Worm (Caenorhabditis elegans) whole organism, young adult: ENCODE results near the gene C31C9.6.

Experiments
- C06A6.2 ChIP-seq: fragments of 200-800 bp; sonication (Bioruptor generic); conservative IDR thresholded peaks from 2 replicates; pipeline ENCODE4 v1.3.6; 2022; ENCODE audit warnings: missing genetic modification characterization, missing compliant biosample characterization
- F23B12.7 ChIP-seq: sonication (generic microtip); optimal IDR thresholded peaks from 2 replicates; lab custom pipeline; 2017; ENCODE audit warnings: missing genetic modification characterization, mild to moderate bottlenecking, missing compliant biosample characterization, antibody characterized with exemption, moderate library complexity; ENCODE audit not compliant: insufficient read depth
- F49E8.2 ChIP-seq: sonication (generic microtip); optimal IDR thresholded peaks from 3 replicates; lab custom pipeline; 2017; ENCODE audit warnings: missing genetic modification characterization, mild to moderate bottlenecking, missing compliant biosample characterization, antibody characterized with exemption, moderate library complexity; ENCODE audit not compliant: insufficient read depth
- K11D2.4 ChIP-seq: fragments of 200-800 bp; sonication (Bioruptor generic); IDR thresholded peaks from 2 replicates; pipeline ENCODE4 v1.3.6; 2022; ENCODE audit warnings: missing genetic modification reagents, missing genetic modification characterization, missing compliant biosample characterization
- Y53G8AR.9 ChIP-seq: fragments of 200-800 bp; sonication (Bioruptor generic); conservative IDR thresholded peaks from 2 replicates; pipeline ENCODE4 v1.3.6; 2022; ENCODE audit warnings: missing genetic modification reagents, missing genetic modification characterization, missing compliant biosample characterization
- Y67H2A.10 ChIP-seq: fragments of 200-800 bp; sonication (Bioruptor generic); conservative IDR thresholded peaks from 2 replicates; pipeline ENCODE4 v1.3.6; 2022; ENCODE audit warnings: missing genetic modification reagents, missing genetic modification characterization, missing compliant biosample characterization
- ZK185.1 ChIP-seq: sonication (generic microtip); optimal IDR thresholded peaks from 2 replicates; lab custom pipeline; 2016; ENCODE audit warnings: mild to moderate bottlenecking, missing genetic modification characterization, missing compliant biosample characterization; ENCODE audit not compliant: poor library complexity, severe bottlenecking
- akir-1 ChIP-seq: fragments of 200-800 bp; sonication (Bioruptor generic); optimal IDR thresholded peaks from 2 replicates; lab custom pipeline; 2018; ENCODE audit warnings: mild to moderate bottlenecking, missing genetic modification characterization, moderate library complexity, missing compliant biosample characterization
- athp-1 ChIP-seq: sonication (generic microtip); optimal IDR thresholded peaks from 2 replicates; lab custom pipeline; 2017; ENCODE audit warnings: mild to moderate bottlenecking, missing genetic modification characterization, missing compliant biosample characterization
- ccch-3 ChIP-seq: fragments of 200-800 bp; sonication (Bioruptor generic); optimal IDR thresholded peaks from 2 replicates; lab custom pipeline; 2018; ENCODE audit warnings: mild to moderate bottlenecking, missing genetic modification characterization, missing compliant biosample characterization
- cebp-1 ChIP-seq, 2 experiments: fragments of 200-800 bp in 1 of 2; sonication (Bioruptor generic) in 1 of 2; sonication (generic microtip) in 1 of 2; IDR thresholded peaks in 1 of 2; optimal IDR thresholded peaks in 1 of 2; 2 replicates each; pipeline versions ENCODE4 v1.3.6 to Lab custom; 2017 to 2022; ENCODE audit warnings: missing compliant biosample characterization in 2 of 2, missing genetic modification characterization in 2 of 2, mild to moderate bottlenecking in 1 of 2, missing genetic modification reagents in 1 of 2, moderate library complexity in 1 of 2
- ceh-27 ChIP-seq: fragments of 200-800 bp; sonication (Bioruptor generic); optimal IDR thresholded peaks from 2 replicates; lab custom pipeline; 2018; ENCODE audit warnings: mild to moderate bottlenecking, missing genetic modification characterization, moderate library complexity, missing compliant biosample characterization
- ekl-4 ChIP-seq: fragments of 200-800 bp; sonication (Bioruptor generic); IDR thresholded peaks from 2 replicates; pipeline ENCODE4 v1.3.6; 2022; ENCODE audit warnings: missing genetic modification reagents, missing genetic modification characterization, missing compliant biosample characterization
- hmg-1.2 ChIP-seq: fragments of 200-800 bp; sonication (Bioruptor generic); IDR thresholded peaks from 2 replicates; pipeline ENCODE4 v1.3.6; 2022; ENCODE audit warnings: missing genetic modification reagents, missing genetic modification characterization, missing compliant biosample characterization
- hrde-1 ChIP-seq: sonication (generic microtip); optimal IDR thresholded peaks from 2 replicates; lab custom pipeline; 2016; ENCODE audit warnings: missing genetic modification characterization, mild to moderate bottlenecking, missing compliant biosample characterization, moderate library complexity, missing genotype, missing genetic modification reagents, borderline replicate concordance
- let-526 ChIP-seq: fragments of 200-800 bp; sonication (Bioruptor generic); IDR thresholded peaks from 2 replicates; pipeline ENCODE4 v1.3.6; 2022; ENCODE audit warnings: missing genetic modification reagents, missing genetic modification characterization, missing compliant biosample characterization
- lin-26 ChIP-seq: fragments of 200-800 bp; sonication (Bioruptor generic); IDR thresholded peaks from 2 replicates; pipeline ENCODE4 v1.3.6; 2022; ENCODE audit warnings: missing genetic modification reagents, missing genetic modification characterization, missing compliant biosample characterization
- lin-40 ChIP-seq: sonication (generic microtip); optimal IDR thresholded peaks from 2 replicates; lab custom pipeline; 2016; ENCODE audit warnings: missing genetic modification characterization, mild to moderate bottlenecking, missing compliant biosample characterization, missing genotype, missing genetic modification reagents
- madf-3 ChIP-seq: fragments of 200-800 bp; sonication (Bioruptor generic); IDR thresholded peaks from 2 replicates; pipeline ENCODE4 v1.3.6; 2022; ENCODE audit warnings: missing genetic modification reagents, missing genetic modification characterization, missing compliant biosample characterization
- madf-8 ChIP-seq: fragments of 200-800 bp; sonication (Bioruptor generic); conservative IDR thresholded peaks from 2 replicates; pipeline ENCODE4 v1.3.6; 2022; ENCODE audit warnings: missing genetic modification reagents, missing genetic modification characterization, missing compliant biosample characterization
- nhr-90 ChIP-seq: sonication (generic microtip); optimal IDR thresholded peaks from 2 replicates; lab custom pipeline; 2016; ENCODE audit warnings: missing genotype, mild to moderate bottlenecking, missing genetic modification characterization, missing compliant biosample characterization
- repo-1 ChIP-seq: sonication (generic microtip); optimal IDR thresholded peaks from 2 replicates; lab custom pipeline; 2017; ENCODE audit warnings: mild to moderate bottlenecking, missing genetic modification characterization, missing compliant biosample characterization
- somi-1 ChIP-seq: fragments of 200-800 bp; sonication (Bioruptor generic); optimal IDR thresholded peaks from 2 replicates; lab custom pipeline; 2018; ENCODE audit warnings: mild to moderate bottlenecking, missing genetic modification characterization, missing compliant biosample characterization
- sptf-2 ChIP-seq: fragments of 200-800 bp; sonication (Bioruptor generic); optimal IDR thresholded peaks from 2 replicates; lab custom pipeline; 2018; ENCODE audit warnings: mild to moderate bottlenecking, missing genetic modification characterization, missing compliant biosample characterization
- unc-130 ChIP-seq: sonication (generic microtip); optimal IDR thresholded peaks from 2 replicates; lab custom pipeline; 2016; ENCODE audit warnings: missing genetic modification reagents, missing genetic modification characterization, missing compliant biosample characterization
- zfh-2 ChIP-seq: fragments of 200-800 bp; sonication (Bioruptor generic); conservative IDR thresholded peaks from 2 replicates; pipeline ENCODE4 v1.3.6; 2022; ENCODE audit warnings: missing genetic modification reagents, missing genetic modification characterization, missing compliant biosample characterization
- ztf-18 ChIP-seq: sonication (generic microtip); optimal IDR thresholded peaks from 2 replicates; lab custom pipeline; 2016; ENCODE audit warnings: missing genotype, mild to moderate bottlenecking, missing genetic modification characterization, missing compliant biosample characterization
- ztf-26 ChIP-seq: sonication (generic microtip); optimal IDR thresholded peaks from 2 replicates; lab custom pipeline; 2017; ENCODE audit warnings: missing genetic modification characterization, missing compliant biosample characterization
- ztf-3 ChIP-seq: fragments of 200-800 bp; sonication (Bioruptor generic); optimal IDR thresholded peaks from 2 replicates; lab custom pipeline; 2018; ENCODE audit warnings: mild to moderate bottlenecking, missing genetic modification characterization, missing compliant biosample characterization

Gene C31C9.6

ce11 chrII:13681063-13681462 is 19.2 kb upstream of the C31C9.6 start:
- peak; percentile 7 for TF ChIP-seq ceh-27 (GFP tag; lab: Kevin White, UChicago)
- no peak for TF ChIP-seq Y67H2A.10 (GFP tag; lab: Robert Waterston, UW)
- TF ChIP-seq F23B12.7 (tag; lab: Kevin White, UChicago) = no peak
- TF ChIP-seq ztf-26 = peak; percentile 40
- TF ChIP-seq lin-40 (tag; lab: Kevin White, UChicago) = peak; percentile 49
- TF ChIP-seq K11D2.4 (GFP tag; lab: Robert Waterston, UW) = no peak
- TF ChIP-seq lin-26 (GFP tag; lab: Robert Waterston, UW) = 0 out of 2 replicates have a peak, but pooled peaks have one; percentile 41
- TF ChIP-seq somi-1 (GFP tag; lab: Kevin White, UChicago) = peak; percentile 21

- TF ChIP-seq repo-1 (tag; lab: Kevin White, UChicago) (no peak), lin-40 (tag; lab: Kevin White, UChicago) (peak; percentile 33), ztf-26 (peak; percentile 24)
Observed at ce11 chrII:13679775-13680320, 18.0 kb upstream of the C31C9.6 start.

- 0 out of 2 replicates have a peak, but pooled peaks have one; percentile 12 for TF ChIP-seq C06A6.2 (GFP tag; lab: Robert Waterston, UW)
- TF ChIP-seq ztf-26 = peak; percentile 66
- TF ChIP-seq athp-1 (tag; lab: Kevin White, UChicago) = no peak
- peak; percentile 15; the same call in 1 of the 2 replicates for TF ChIP-seq zfh-2
- peak; percentile 29 for TF ChIP-seq lin-40 (tag; lab: Kevin White, UChicago)
- TF ChIP-seq ZK185.1 (tag; lab: Kevin White, UChicago) = no peak
- TF ChIP-seq somi-1 (GFP tag; lab: Kevin White, UChicago) = peak; percentile 40
- TF ChIP-seq F49E8.2 = no peak
- no peak for TF ChIP-seq ccch-3 (GFP tag; lab: Kevin White, UChicago)
- 0 out of 2 replicates have a peak, but pooled peaks have one; percentile 29 for TF ChIP-seq lin-26 (GFP tag; lab: Robert Waterston, UW)
- no peak for TF ChIP-seq akir-1
- TF ChIP-seq hmg-1.2 (GFP tag; lab: Robert Waterston, UW) = peak; percentile 22; the same call in 1 of the 2 replicates
- TF ChIP-seq nhr-90 (tag; lab: Kevin White, UChicago) = no peak
- TF ChIP-seq hrde-1 = no peak
- TF ChIP-seq let-526 (GFP tag; lab: Robert Waterston, UW) = no peak
Observed at ce11 chrII:13678555-13679119, 16.7 kb upstream of the C31C9.6 start.

- TF ChIP-seq sptf-2 = no peak
- TF ChIP-seq, all 124 proteins: peak for 0
Observed at ce11 chrII:13677927-13678326, 16.0 kb upstream of the C31C9.6 start.

ce11 chrII:13675212-13675611 is 13.3 kb upstream of the C31C9.6 start:
- TF ChIP-seq Y67H2A.10 (GFP tag; lab: Robert Waterston, UW) = no peak
- TF ChIP-seq ztf-18 (tag; lab: Kevin White, UChicago) = no peak
- no peak for TF ChIP-seq madf-3 (GFP tag; lab: Robert Waterston, UW)
- TF ChIP-seq C06A6.2 (GFP tag; lab: Robert Waterston, UW) = no peak
- TF ChIP-seq ztf-3 (GFP tag; lab: Kevin White, UChicago) = no peak
- no peak for TF ChIP-seq K11D2.4 (GFP tag; lab: Robert Waterston, UW)
- no peak for TF ChIP-seq zfh-2
- no peak for TF ChIP-seq madf-8 (GFP tag; lab: Robert Waterston, UW)
- no peak for TF ChIP-seq cebp-1 (GFP tag; IDR thresholded peaks at IDR 0.05; lab: Robert Waterston, UW)
- no peak for TF ChIP-seq cebp-1 (tag; optimal IDR thresholded peaks at IDR 0.05; lab: Kevin White, UChicago)
- TF ChIP-seq Y53G8AR.9 = no peak
- no peak for TF ChIP-seq ekl-4 (GFP tag; lab: Robert Waterston, UW)
- TF ChIP-seq unc-130 (GFP tag; lab: Kevin White, UChicago) = no peak
